Worm (Caenorhabditis elegans): ENCODE results near the gene sld-5.

DNA sequence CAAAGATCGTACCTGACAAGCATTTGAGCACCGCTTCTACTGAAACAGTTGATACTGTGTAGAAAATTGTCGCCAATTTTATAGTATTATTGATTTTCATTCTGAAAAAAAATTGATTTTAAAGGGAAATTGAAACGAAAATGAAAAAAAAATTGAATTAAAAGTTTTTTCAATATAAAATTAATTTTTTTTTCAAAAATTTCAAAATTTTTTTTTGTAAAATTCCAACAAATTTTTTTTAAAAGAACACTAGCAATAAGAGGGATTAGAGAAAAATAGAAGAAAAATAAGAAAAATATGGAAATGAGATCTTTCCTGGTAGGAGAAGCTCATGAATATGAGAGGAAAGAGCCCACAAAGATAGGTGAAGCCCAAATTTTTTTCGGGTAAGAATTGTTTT, 22.3 kb downstream of the sld-5 start, which contains the start of gene Y113G7B.11:
- TF ChIP-seq lin-35 (GFP tag; optimal IDR thresholded peaks at IDR 0.05) = no peak
- TF ChIP-seq Y79H2A.3 (GFP tag; conservative IDR thresholded peaks at IDR 0.05) = no peak
- TF ChIP-seq lir-1 (GFP tag; conservative IDR thresholded peaks at IDR 0.05) = no peak
- TF ChIP-seq dox-1 (GFP tag; IDR thresholded peaks at IDR 0.05) = no peak
- no peak for TF ChIP-seq B0336.3 (GFP tag; IDR thresholded peaks at IDR 0.05)
- no peak for TF ChIP-seq nfyb-1 (GFP tag; IDR thresholded peaks at IDR 0.05)
- TF ChIP-seq sdz-38 (tag; optimal IDR thresholded peaks at IDR 0.05) = no peak

Data from whole organism, young adult.